Worm (Caenorhabditis elegans): Measurements from ENCODE around the gene K02C4.3.

The K02C4.3 gene

DNA sequence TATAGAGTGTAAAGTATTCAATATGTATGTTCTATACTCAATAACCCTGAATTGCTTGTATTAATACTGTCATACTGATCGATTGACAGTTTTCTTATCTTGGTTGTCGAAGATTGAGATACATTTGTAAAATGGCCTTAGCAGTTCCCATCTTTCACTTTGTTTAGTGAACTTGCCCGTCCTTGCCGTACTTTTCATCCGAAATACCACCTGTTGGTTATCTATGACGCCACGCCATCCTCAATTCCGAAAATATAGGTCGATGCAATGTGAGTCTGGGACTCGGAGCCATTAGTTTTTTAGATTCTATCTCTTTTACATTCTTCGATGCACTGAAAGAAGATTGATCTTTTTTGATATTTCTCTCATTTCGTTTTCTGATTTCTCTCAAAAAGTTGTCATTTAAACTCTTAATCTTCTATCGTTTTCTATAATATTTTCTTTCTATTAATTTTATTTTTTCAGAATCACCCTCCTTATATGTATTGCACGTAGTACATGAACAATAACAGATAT is 42.9 kb upstream of the K02C4.3 start, which contains the start of gene ulp-4:
TSS of gene ulp-4 (plus strand) at position 466 of the 516 bp plus-strand sequence.
- no peak for TF ChIP-seq sptf-1 (tag; optimal IDR thresholded peaks at IDR 0.05)
- no peak for TF ChIP-seq nhr-237 (tag; optimal IDR thresholded peaks at IDR 0.05)
- no peak for TF ChIP-seq ham-2 (GFP tag; optimal IDR thresholded peaks at IDR 0.05)
- TF ChIP-seq hlh-1 (tag; optimal IDR thresholded peaks at IDR 0.05), result peak; percentile 16
- TF ChIP-seq mep-1 (tag; optimal IDR thresholded peaks at IDR 0.05), result no peak

DNA sequence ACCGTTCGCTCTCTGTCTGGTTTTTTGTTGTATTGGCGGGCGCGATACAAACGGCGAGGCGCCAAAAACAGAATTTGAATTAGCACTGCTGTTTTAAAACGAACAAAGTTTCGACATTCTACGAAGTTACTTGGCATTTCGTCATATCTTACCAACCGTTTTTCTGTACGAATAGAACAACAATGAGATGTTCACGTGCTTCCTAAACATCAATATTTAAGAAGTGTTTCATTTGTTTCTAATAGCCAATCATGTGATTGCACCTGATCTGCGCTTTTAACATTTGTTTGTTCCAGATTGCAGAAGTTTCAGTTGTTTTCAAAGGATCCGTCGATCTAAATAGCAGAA is 42.4 kb upstream of the K02C4.3 start:
- TF ChIP-seq flh-1 (GFP tag; optimal IDR thresholded peaks at IDR 0.05) (no peak), nhr-76 (tag; optimal IDR thresholded peaks at IDR 0.05) (no peak), nhr-12 (tag; optimal IDR thresholded peaks at IDR 0.05) (no peak), ceh-43 (GFP tag; optimal IDR thresholded peaks at IDR 0.05) (no peak), hlh-1 (tag; optimal IDR thresholded peaks at IDR 0.05) (no peak), pha-4 (tag; optimal IDR thresholded peaks at IDR 0.05) (no peak), lin-13 (tag; optimal IDR thresholded peaks at IDR 0.05) (no peak), ces-1 (GFP tag; optimal IDR thresholded peaks at IDR 0.05) (no peak), mab-5 (tag; optimal IDR thresholded peaks at IDR 0.05) (no peak), sem-2 (GFP tag; optimal IDR thresholded peaks at IDR 0.05) (no peak), unc-39 (tag; optimal IDR thresholded peaks at IDR 0.05) (no peak), mls-2 (tag; optimal IDR thresholded peaks at IDR 0.05) (no peak), snpc-4 (tag; optimal IDR thresholded peaks at IDR 0.05) (no peak), unc-120 (tag; optimal IDR thresholded peaks at IDR 0.05; ENCODE audit: poor library complexity, severe bottlenecking) (no peak), blmp-1 (tag; optimal IDR thresholded peaks at IDR 0.05) (no peak), ceh-83 (GFP tag; optimal IDR thresholded peaks at IDR 0.05) (no peak), unc-62 (GFP tag; optimal IDR thresholded peaks at IDR 0.05) (no peak), cnd-1 (tag; optimal IDR thresholded peaks at IDR 0.05) (no peak), M03D4.4 (tag; optimal IDR thresholded peaks at IDR 0.05) (no peak), lsy-2 (tag; optimal IDR thresholded peaks at IDR 0.05) (no peak)

DNA sequence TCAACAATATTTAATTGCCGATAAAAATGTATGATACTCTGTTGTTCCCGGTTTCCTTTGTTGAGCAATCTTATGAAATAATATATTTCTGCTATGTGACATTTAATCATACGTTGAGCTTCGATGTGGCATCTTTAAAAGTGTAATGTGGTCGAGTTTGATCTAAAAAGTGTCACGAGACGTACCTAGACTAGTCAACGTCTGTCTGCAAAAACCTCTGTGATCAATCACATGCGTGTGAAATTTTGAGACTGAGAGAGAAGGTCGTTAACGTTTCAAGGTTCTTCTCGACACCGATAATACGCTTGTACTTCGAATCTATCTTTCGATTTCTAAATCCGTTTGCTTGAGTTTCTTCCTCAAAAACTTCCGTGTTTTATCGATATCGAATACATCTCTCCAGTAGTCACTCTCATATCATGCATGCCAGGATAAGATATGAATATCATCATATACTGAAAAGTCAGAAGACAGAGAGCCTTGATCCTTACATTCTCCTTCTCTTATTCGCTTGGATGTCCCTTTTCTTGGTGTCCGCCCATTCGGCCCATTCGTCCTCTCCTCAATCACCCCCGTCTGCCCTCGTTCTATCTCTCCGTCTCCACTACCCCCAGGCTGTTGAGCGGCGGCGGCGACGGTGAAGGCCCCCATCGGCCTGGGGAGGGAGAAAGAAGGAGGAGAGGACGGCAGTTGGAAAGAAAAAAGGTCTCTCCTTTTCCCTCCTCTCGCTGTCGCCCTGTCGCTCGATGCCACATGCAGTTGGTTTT is 41.8 kb upstream of the K02C4.3 start:
- no peak for TF ChIP-seq nhr-28 (tag; optimal IDR thresholded peaks at IDR 0.05)
- TF ChIP-seq bed-3 (GFP tag; optimal IDR thresholded peaks at IDR 0.05), result no peak
- TF ChIP-seq ceh-83 (GFP tag; optimal IDR thresholded peaks at IDR 0.05), result no peak
- peak; percentile 46 for TF ChIP-seq M03D4.4 (tag; optimal IDR thresholded peaks at IDR 0.05)
- peak; percentile 17 for TF ChIP-seq lsy-2 (tag; optimal IDR thresholded peaks at IDR 0.05)
- no peak for TF ChIP-seq ztf-11 (tag; optimal IDR thresholded peaks at IDR 0.05)
- no peak for TF ChIP-seq ceh-43 (GFP tag; optimal IDR thresholded peaks at IDR 0.05)
- no peak for TF ChIP-seq pha-4 (tag; optimal IDR thresholded peaks at IDR 0.05)
- no peak for TF ChIP-seq snpc-4 (tag; optimal IDR thresholded peaks at IDR 0.05)
- TF ChIP-seq unc-62 (GFP tag; optimal IDR thresholded peaks at IDR 0.05), result no peak
- peak; percentile 22 for TF ChIP-seq hlh-1 (tag; optimal IDR thresholded peaks at IDR 0.05)
- TF ChIP-seq ceh-39 (tag; optimal IDR thresholded peaks at IDR 0.05), result no peak
- peak; percentile 61 for TF ChIP-seq mep-1 (tag; optimal IDR thresholded peaks at IDR 0.05)
- no peak for TF ChIP-seq mab-5 (tag; optimal IDR thresholded peaks at IDR 0.05)
- peak; percentile 9 for TF ChIP-seq lin-32 (GFP tag; optimal IDR thresholded peaks at IDR 0.05)
- TF ChIP-seq flh-1 (GFP tag; optimal IDR thresholded peaks at IDR 0.05), result no peak
- TF ChIP-seq mls-2 (tag; optimal IDR thresholded peaks at IDR 0.05), result peak; percentile 66
- peak; percentile 66 for TF ChIP-seq ham-2 (GFP tag; optimal IDR thresholded peaks at IDR 0.05)
- TF ChIP-seq nhr-2 (tag; optimal IDR thresholded peaks at IDR 0.05), result no peak
- peak; percentile 71 for TF ChIP-seq sptf-1 (tag; optimal IDR thresholded peaks at IDR 0.05)
- TF ChIP-seq lin-13 (tag; optimal IDR thresholded peaks at IDR 0.05), result no peak
- no peak for TF ChIP-seq unc-39 (tag; optimal IDR thresholded peaks at IDR 0.05)
- peak; percentile 89 for TF ChIP-seq unc-120 (tag; optimal IDR thresholded peaks at IDR 0.05; ENCODE audit: poor library complexity, severe bottlenecking)
- TF ChIP-seq nhr-76 (tag; optimal IDR thresholded peaks at IDR 0.05), result no peak
- no peak for TF ChIP-seq zip-8 (tag; optimal IDR thresholded peaks at IDR 0.05)
- no peak for TF ChIP-seq nhr-12 (tag; optimal IDR thresholded peaks at IDR 0.05)
- TF ChIP-seq tbx-8 (GFP tag; optimal IDR thresholded peaks at IDR 0.05), result peak; percentile 22
- peak; percentile 51 for TF ChIP-seq drap-1 (GFP tag; optimal IDR thresholded peaks at IDR 0.05)
- no peak for TF ChIP-seq ces-1 (GFP tag; optimal IDR thresholded peaks at IDR 0.05)
- peak; percentile 16 for TF ChIP-seq cnd-1 (tag; optimal IDR thresholded peaks at IDR 0.05)
- no peak for TF ChIP-seq nhr-237 (tag; optimal IDR thresholded peaks at IDR 0.05)
- TF ChIP-seq elt-3 (tag; optimal IDR thresholded peaks at IDR 0.05), result no peak
- peak; percentile 34 for TF ChIP-seq sem-2 (GFP tag; optimal IDR thresholded peaks at IDR 0.05)
- TF ChIP-seq elt-1 (tag; optimal IDR thresholded peaks at IDR 0.05; ENCODE audit: borderline replicate concordance, insufficient read depth), result no peak
- TF ChIP-seq blmp-1 (tag; optimal IDR thresholded peaks at IDR 0.05), result no peak

Data from whole organism, mixed stage, embryonic.